Fruit fly (Drosophila melanogaster) whole organism, pupa: Measurements from ENCODE around the gene Tgi.

Experiments
- CG12605 ChIP-seq: fragments of 200-800 bp; sonication (Bioruptor generic); IDR thresholded peaks from 2 replicates; pipeline ENCODE4 v1.3.6; 2022; ENCODE audit warnings: missing biosample characterization, missing genetic modification characterization
- CG13204 ChIP-seq: fragments of 200-800 bp; sonication (Bioruptor generic); optimal IDR thresholded peaks from 2 replicates; lab custom pipeline; 2018; ENCODE audit warnings: missing biosample characterization, mild to moderate bottlenecking, missing genetic modification characterization, moderate library complexity
- CG17806 ChIP-seq: fragments of 200-800 bp; sonication (Bioruptor generic); optimal IDR thresholded peaks from 2 replicates; lab custom pipeline; 2018; ENCODE audit warnings: missing biosample characterization, mild to moderate bottlenecking, missing genetic modification characterization, moderate library complexity
- CG4496 ChIP-seq: fragments of 200-800 bp; sonication (Bioruptor generic); IDR thresholded peaks from 3 replicates; pipeline ENCODE4 v1.3.6; 2022; ENCODE audit warnings: missing biosample characterization, missing genetic modification characterization
- CG8301 ChIP-seq: fragments of 200-800 bp; sonication (Bioruptor generic); optimal IDR thresholded peaks from 2 replicates; lab custom pipeline; 2018; ENCODE audit warnings: missing biosample characterization, mild to moderate bottlenecking, missing genetic modification characterization
- CG9948 ChIP-seq: fragments of 200-800 bp; sonication (Bioruptor generic); optimal IDR thresholded peaks from 2 replicates; lab custom pipeline; 2018; ENCODE audit warnings: missing biosample characterization, mild to moderate bottlenecking, missing genetic modification characterization, moderate library complexity
- D1 ChIP-seq: fragments of 200-800 bp; sonication (Bioruptor generic); optimal IDR thresholded peaks from 2 replicates; lab custom pipeline; 2018; ENCODE audit warnings: missing biosample characterization, mild to moderate bottlenecking, missing genetic modification characterization, moderate library complexity
- EcR ChIP-seq: fragments of 200-800 bp; sonication (Bioruptor generic); optimal IDR thresholded peaks from 3 replicates; lab custom pipeline; 2019; ENCODE audit warnings: missing biosample characterization, missing genetic modification characterization, mild to moderate bottlenecking, moderate library complexity, missing genetic modification reagents
- Pif1A ChIP-seq: fragments of 200-800 bp; sonication (Bioruptor generic); optimal IDR thresholded peaks from 3 replicates; lab custom pipeline; 2016; ENCODE audit warnings: missing biosample characterization, missing genetic modification characterization
- Pif1B ChIP-seq: fragments of 200-800 bp; sonication (Bioruptor generic); optimal IDR thresholded peaks from 3 replicates; lab custom pipeline; 2016; ENCODE audit warnings: missing biosample characterization, missing genetic modification characterization
- Snoo ChIP-seq: fragments of 200-800 bp; sonication (Bioruptor generic); optimal IDR thresholded peaks from 3 replicates; lab custom pipeline; 2017; ENCODE audit warnings: missing biosample characterization, mild to moderate bottlenecking, missing genetic modification characterization, inconsistent platforms
- fd96Ca ChIP-seq: fragments of 200-800 bp; sonication (Bioruptor generic); IDR thresholded peaks from 3 replicates; pipeline ENCODE4 v1.3.6; 2022; ENCODE audit warnings: missing biosample characterization, missing genetic modification characterization
- rn ChIP-seq: fragments of 200-800 bp; sonication (Bioruptor generic); IDR thresholded peaks from 2 replicates; pipeline ENCODE4 v1.3.6; 2022; ENCODE audit warnings: missing biosample characterization, missing genetic modification characterization

DNA sequence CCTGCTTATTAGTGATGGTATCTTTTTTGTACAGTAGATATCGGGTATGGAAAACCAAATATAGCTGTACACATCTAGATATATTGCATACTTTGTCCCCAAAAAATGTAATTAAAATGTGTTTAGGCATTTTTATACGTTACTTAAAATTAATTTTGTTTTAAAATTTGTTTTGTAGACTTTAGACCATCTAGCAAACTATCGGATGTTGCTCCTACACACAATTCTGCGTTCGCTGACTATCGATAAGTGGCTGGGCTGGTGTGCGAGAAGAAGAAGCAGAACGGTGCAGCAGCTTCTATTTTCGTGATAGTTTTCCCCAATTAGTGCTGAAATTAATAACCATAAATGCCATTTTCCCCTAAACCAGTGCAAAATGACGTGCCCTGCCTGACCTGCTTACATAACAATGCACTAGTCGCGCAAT is 26.5 kb downstream of the Tgi start, which contains the start of the genes Vps36 and Liprin-beta:
- TF ChIP-seq D1 (tag; lab: Kevin White, UChicago) = no peak
- peak; percentile 76 for TF ChIP-seq fd96Ca (GFP tag; lab: Robert Waterston, UW)
- peak; percentile 69 for TF ChIP-seq CG9948 (tag; lab: Kevin White, UChicago)
- no peak for TF ChIP-seq CG12605 (GFP tag; lab: Robert Waterston, UW)
- peak; percentile 62 for TF ChIP-seq rn (GFP tag; lab: Robert Waterston, UW)
- no peak for TF ChIP-seq Pif1A (GFP tag; lab: Kevin White, UChicago)
- TF ChIP-seq CG4496 (GFP tag; lab: Robert Waterston, UW) = peak; percentile 85
- TF ChIP-seq CG17806 (tag; lab: Kevin White, UChicago) = peak; percentile 75
- TF ChIP-seq Pif1B (GFP tag; lab: Kevin White, UChicago) = no peak
- no peak for TF ChIP-seq Snoo (tag; lab: Kevin White, UChicago)
- no peak for TF ChIP-seq CG8301 (tag; lab: Kevin White, UChicago)
- no peak for TF ChIP-seq EcR
- no peak for TF ChIP-seq CG13204 (GFP tag; lab: Kevin White, UChicago)
